Fruit fly (Drosophila melanogaster): ENCODE data around the gene CG18545.

Gene CG18545

DNA sequence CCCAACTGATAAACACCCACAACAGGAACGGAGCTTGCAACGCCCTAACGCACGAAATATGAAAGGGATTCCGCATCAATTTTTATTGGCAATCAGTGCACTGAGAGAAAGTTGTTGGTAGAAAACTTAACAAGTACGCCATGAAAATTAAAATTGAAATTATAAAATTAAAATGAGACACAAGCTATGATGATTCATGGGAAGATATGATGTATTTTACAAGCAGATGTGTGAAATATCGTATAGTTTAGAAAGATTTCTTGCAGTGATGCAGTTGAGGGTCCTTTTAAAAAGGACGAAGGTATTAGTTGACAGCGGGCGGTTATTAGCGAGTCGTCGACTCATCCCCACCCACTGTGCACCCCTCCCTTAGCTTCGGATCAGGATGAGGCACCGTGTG is 29.7 kb downstream of the CG18545 start:
- no peak for TF ChIP-seq N (GFP tag; optimal IDR thresholded peaks at IDR 0.05)
- no peak for TF ChIP-seq h (GFP tag; optimal IDR thresholded peaks at IDR 0.05)
- TF ChIP-seq Hr78 (GFP tag; optimal IDR thresholded peaks at IDR 0.05), result no peak
- TF ChIP-seq HLH106 (tag; optimal IDR thresholded peaks at IDR 0.05), result no peak
- no peak for TF ChIP-seq tai (GFP tag; optimal IDR thresholded peaks at IDR 0.05)

DNA sequence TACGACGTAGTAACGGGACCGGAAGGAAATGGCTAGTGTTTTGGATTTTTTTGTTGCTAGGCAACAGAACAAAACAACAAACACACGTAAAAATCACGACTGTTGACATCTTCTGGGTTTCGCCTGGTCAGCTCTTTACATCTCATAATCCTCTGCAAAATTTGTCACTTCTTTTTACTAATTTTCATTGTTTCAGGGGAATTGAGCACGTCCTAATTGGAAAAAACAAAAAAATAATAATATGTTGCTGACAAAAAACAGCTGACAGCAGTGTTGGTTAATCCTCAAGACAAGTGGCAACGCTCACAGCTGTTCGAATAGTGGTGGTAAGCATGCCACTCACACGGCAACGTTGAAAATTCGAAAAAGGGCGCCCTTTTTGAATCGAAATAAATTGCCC is 37.1 kb downstream of the CG18545 start, which contains the start of gene Rfx:
Rfx (minus strand) TSS at position 220 of the 400 bp plus-strand sequence.
- TF ChIP-seq dl (GFP tag; optimal IDR thresholded peaks at IDR 0.05; ENCODE audit: insufficient read depth in 1 of 2, partially characterized antibody in 2 of 2) (no peak), dsf (GFP tag; optimal IDR thresholded peaks at IDR 0.05; ENCODE audit: borderline replicate concordance) (no peak), Hr83 (GFP tag; optimal IDR thresholded peaks at IDR 0.05; ENCODE audit: poor library complexity, severe bottlenecking) (no peak), OdsH (GFP tag; optimal IDR thresholded peaks at IDR 0.05) (peak; percentile 7), Myc (optimal IDR thresholded peaks at IDR 0.05) (no peak), GATAd (GFP tag; optimal IDR thresholded peaks at IDR 0.05) (no peak), N (GFP tag; optimal IDR thresholded peaks at IDR 0.05) (no peak), jim (GFP tag; optimal IDR thresholded peaks at IDR 0.05) (no peak), br (GFP tag; optimal IDR thresholded peaks at IDR 0.05) (peak; percentile 21), brk (GFP tag; optimal IDR thresholded peaks at IDR 0.05) (peak; percentile 66), fru (GFP tag; optimal IDR thresholded peaks at IDR 0.05) (peak; percentile 17), tai (GFP tag; optimal IDR thresholded peaks at IDR 0.05) (peak; percentile 44), Vsx2 (GFP tag; optimal IDR thresholded peaks at IDR 0.05; ENCODE audit: partially characterized antibody) (no peak), sv (GFP tag; optimal IDR thresholded peaks at IDR 0.05) (no peak), psq (GFP tag; optimal IDR thresholded peaks at IDR 0.05) (no peak), Hnf4 (GFP tag; optimal IDR thresholded peaks at IDR 0.05) (peak; percentile 49), Rel (GFP tag; optimal IDR thresholded peaks at IDR 0.05) (no peak), Rel (tag; optimal IDR thresholded peaks at IDR 0.05) (peak; percentile 40), Sp1 (GFP tag; optimal IDR thresholded peaks at IDR 0.05) (peak; percentile 36), Abd-B (GFP tag; optimal IDR thresholded peaks at IDR 0.05) (no peak), foxo (GFP tag; optimal IDR thresholded peaks at IDR 0.05) (peak in 1 of 2 experiments; percentile 44), Dfd (GFP tag; optimal IDR thresholded peaks at IDR 0.05) (no peak), CG9705 (GFP tag; optimal IDR thresholded peaks at IDR 0.05) (no peak), Jra (GFP tag; optimal IDR thresholded peaks at IDR 0.05) (no peak), lola (GFP tag; optimal IDR thresholded peaks at IDR 0.05) (no peak), HLH106 (tag; optimal IDR thresholded peaks at IDR 0.05) (peak; percentile 12), Mio (GFP tag; optimal IDR thresholded peaks at IDR 0.05) (no peak), usp (GFP tag; optimal IDR thresholded peaks at IDR 0.05) (no peak), sage (GFP tag; optimal IDR thresholded peaks at IDR 0.05) (no peak), CG32264 (GFP tag; optimal IDR thresholded peaks at IDR 0.05) (no peak), CrebA (GFP tag; optimal IDR thresholded peaks at IDR 0.05; ENCODE audit: borderline replicate concordance) (peak; percentile 44), rgr (GFP tag; optimal IDR thresholded peaks at IDR 0.05) (peak; percentile 22), Hr78 (GFP tag; optimal IDR thresholded peaks at IDR 0.05) (no peak), ey (GFP tag; optimal IDR thresholded peaks at IDR 0.05) (no peak), pan (optimal IDR thresholded peaks at IDR 0.05) (no peak), dmrt93B (GFP tag; optimal IDR thresholded peaks at IDR 0.05) (no peak), woc (GFP tag; optimal IDR thresholded peaks at IDR 0.05) (no peak), h (GFP tag; optimal IDR thresholded peaks at IDR 0.05) (peak; percentile 29), Dif (GFP tag; optimal IDR thresholded peaks at IDR 0.05; ENCODE audit: partially characterized antibody) (no peak)

DNA sequence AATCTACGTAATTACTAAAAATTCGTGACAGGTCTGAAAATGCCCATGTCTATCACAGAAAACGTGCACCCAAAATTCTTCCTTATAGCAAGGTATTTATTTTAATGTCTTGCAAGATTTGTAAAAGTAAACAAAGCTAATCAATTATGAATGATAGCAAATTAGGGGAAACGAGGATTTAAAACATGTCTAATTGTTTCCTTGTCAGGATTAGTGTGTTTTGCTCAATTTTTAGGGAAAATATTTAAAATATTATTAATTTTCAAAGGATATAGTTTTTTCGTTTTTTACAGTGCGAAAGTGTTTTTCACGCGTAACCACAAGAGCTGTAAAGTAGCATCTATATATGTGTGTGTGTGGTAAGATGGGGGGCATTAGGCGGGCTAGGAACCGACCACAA is 38.2 kb downstream of the CG18545 start:
- TF ChIP-seq woc (GFP tag; optimal IDR thresholded peaks at IDR 0.05), result no peak
- no peak for TF ChIP-seq dsf (GFP tag; optimal IDR thresholded peaks at IDR 0.05; ENCODE audit: borderline replicate concordance)

All from whole organism, wandering third instar larva.